Fruit fly (Drosophila melanogaster) whole organism, wandering third instar larva: Measurements from ENCODE around the gene CG17140.
A peak's percentile ranks its signal among the peaks of the same experiment; 100 is the strongest.

Source experiments
- Abd-B ChIP-seq: fragments of >200 bp; optimal IDR thresholded peaks from 2 replicates; lab custom pipeline; 2017; ENCODE audit warnings: missing biosample characterization, missing genetic modification characterization
- CG32264 ChIP-seq: fragments of 200-800 bp; sonication (Bioruptor generic); optimal IDR thresholded peaks from 2 replicates; lab custom pipeline; 2016; ENCODE audit warnings: missing biosample characterization, missing genetic modification characterization
- CG9705 ChIP-seq: fragments of 200-800 bp; sonication (Bioruptor generic); optimal IDR thresholded peaks from 2 replicates; lab custom pipeline; 2018; ENCODE audit warnings: missing biosample characterization, mild to moderate bottlenecking, missing genetic modification characterization
- CrebA ChIP-seq: fragments of 200-800 bp; sonication (Bioruptor generic); optimal IDR thresholded peaks from 2 replicates; lab custom pipeline; 2016; ENCODE audit warnings: missing biosample characterization, mild to moderate bottlenecking, missing genetic modification characterization, borderline replicate concordance
- Dfd ChIP-seq: fragments of >200 bp; optimal IDR thresholded peaks from 2 replicates; lab custom pipeline; 2017; ENCODE audit warnings: missing biosample characterization, missing genetic modification characterization
- Dif ChIP-seq: fragments of 200-275, 200-300 bp; sonication (Bioruptor generic); optimal IDR thresholded peaks from 2 replicates; lab custom pipeline; 2018; ENCODE audit warnings: missing biosample characterization, missing genetic modification characterization; ENCODE audit not compliant: partially characterized antibody
- GATAd ChIP-seq: sonication (Bioruptor generic); optimal IDR thresholded peaks from 2 replicates; lab custom pipeline; 2016; ENCODE audit warnings: missing biosample characterization, missing genetic modification characterization
- HLH106 ChIP-seq: fragments of 200-800 bp; optimal IDR thresholded peaks from 3 replicates; lab custom pipeline; 2019; ENCODE audit warnings: missing biosample characterization, mild to moderate bottlenecking, missing genetic modification characterization, moderate library complexity
- Hnf4 ChIP-seq: fragments of 200-800 bp; sonication (Bioruptor generic); optimal IDR thresholded peaks from 2 replicates; lab custom pipeline; 2016; ENCODE audit warnings: missing biosample characterization, mild to moderate bottlenecking, missing genetic modification characterization
- Hr83 ChIP-seq: fragments of 200-300 bp; sonication (Bioruptor generic); optimal IDR thresholded peaks from 2 replicates; lab custom pipeline; 2016; ENCODE audit warnings: missing biosample characterization, mild to moderate bottlenecking, missing genetic modification characterization, moderate library complexity; ENCODE audit not compliant: poor library complexity, severe bottlenecking
- Jra ChIP-seq: sonication (Bioruptor generic); optimal IDR thresholded peaks from 2 replicates; lab custom pipeline; 2016; ENCODE audit warnings: missing biosample characterization, missing genetic modification characterization
- Mio ChIP-seq: sonication (Bioruptor generic); optimal IDR thresholded peaks from 2 replicates; lab custom pipeline; 2016; ENCODE audit warnings: missing biosample characterization, missing genetic modification characterization
- Myc ChIP-seq: fragments of >200 bp; optimal IDR thresholded peaks from 2 replicates; lab custom pipeline; 2017
- OdsH ChIP-seq: fragments of 200-800 bp; sonication (Bioruptor generic); optimal IDR thresholded peaks from 2 replicates; lab custom pipeline; 2016; ENCODE audit warnings: missing biosample characterization, mild to moderate bottlenecking, missing genetic modification characterization
- Rel ChIP-seq, 2 experiments: fragments of 200-800 bp; sonication (Bioruptor generic) in 1 of 2; optimal IDR thresholded peaks; 2 replicates in 1 of 2; 3 replicates in 1 of 2; lab custom pipeline; 2016 to 2019; ENCODE audit warnings: mild to moderate bottlenecking in 2 of 2, missing biosample characterization in 2 of 2, missing genetic modification characterization in 2 of 2, moderate library complexity in 1 of 2
- br ChIP-seq: fragments of 200-800 bp; sonication (Bioruptor generic); optimal IDR thresholded peaks from 2 replicates; lab custom pipeline; 2016; ENCODE audit warnings: missing biosample characterization, missing genetic modification characterization
- brk ChIP-seq: fragments of 200-800 bp; sonication (Bioruptor generic); optimal IDR thresholded peaks from 2 replicates; lab custom pipeline; 2016; ENCODE audit warnings: missing biosample characterization, mild to moderate bottlenecking, missing genetic modification characterization
- dl ChIP-seq, 2 experiments: fragments of 175-275, 200-275 bp in 1 of 2; fragments of 200-275 bp in 1 of 2; sonication (Bioruptor generic); optimal IDR thresholded peaks; lab custom pipeline; 2018; ENCODE audit warnings: mild to moderate bottlenecking in 2 of 2, missing biosample characterization in 2 of 2, missing genetic modification characterization in 2 of 2, moderate library complexity in 2 of 2; ENCODE audit not compliant: partially characterized antibody in 2 of 2, insufficient read depth in 1 of 2
- dmrt93B ChIP-seq: fragments of 200-800 bp; sonication (Bioruptor generic); optimal IDR thresholded peaks from 2 replicates; lab custom pipeline; 2018; ENCODE audit warnings: missing biosample characterization, mild to moderate bottlenecking, missing genetic modification characterization
- ey ChIP-seq: fragments of 200-800 bp; sonication (Bioruptor generic); optimal IDR thresholded peaks from 2 replicates; lab custom pipeline; 2016; ENCODE audit warnings: missing biosample characterization, missing genetic modification characterization
- foxo ChIP-seq, 2 experiments: fragments of 200-800 bp; sonication (Bioruptor generic); optimal IDR thresholded peaks; 2 replicates in 1 of 2; 3 replicates in 1 of 2; lab custom pipeline; 2016 to 2017; ENCODE audit warnings: missing biosample characterization in 2 of 2, missing genetic modification characterization in 2 of 2
- fru ChIP-seq: fragments of 200-800 bp; sonication (Bioruptor generic); optimal IDR thresholded peaks from 3 replicates; lab custom pipeline; 2016; ENCODE audit warnings: missing biosample characterization, mild to moderate bottlenecking, missing genetic modification characterization
- h ChIP-seq: fragments of 200-800 bp; sonication (Bioruptor generic); optimal IDR thresholded peaks from 3 replicates; lab custom pipeline; 2016; ENCODE audit warnings: missing biosample characterization, mild to moderate bottlenecking, missing genetic modification characterization
- jim ChIP-seq: fragments of 175-275, 200-325 bp; sonication (Bioruptor generic); optimal IDR thresholded peaks from 2 replicates; lab custom pipeline; 2016; ENCODE audit warnings: missing biosample characterization, mild to moderate bottlenecking, missing genetic modification characterization
- psq ChIP-seq: fragments of 200-800 bp; sonication (Bioruptor generic); optimal IDR thresholded peaks from 3 replicates; lab custom pipeline; 2017; ENCODE audit warnings: missing biosample characterization, mild to moderate bottlenecking, missing genetic modification characterization, moderate library complexity
- rgr ChIP-seq: fragments of 200-800 bp; sonication (Bioruptor generic); optimal IDR thresholded peaks from 3 replicates; lab custom pipeline; 2016; ENCODE audit warnings: missing biosample characterization, mild to moderate bottlenecking, missing genetic modification characterization
- sage ChIP-seq: fragments of 200-800 bp; sonication (Bioruptor generic); optimal IDR thresholded peaks from 2 replicates; lab custom pipeline; 2016; ENCODE audit warnings: missing biosample characterization, mild to moderate bottlenecking, missing genetic modification characterization
- sv ChIP-seq: fragments of 200-800 bp; sonication (Bioruptor generic); optimal IDR thresholded peaks from 3 replicates; lab custom pipeline; 2016; ENCODE audit warnings: missing biosample characterization, missing genetic modification characterization
- tai ChIP-seq: sonication (Bioruptor generic); optimal IDR thresholded peaks from 2 replicates; lab custom pipeline; 2016; ENCODE audit warnings: missing biosample characterization, missing genetic modification characterization
- usp ChIP-seq: fragments of >200 bp; optimal IDR thresholded peaks from 2 replicates; lab custom pipeline; 2017; ENCODE audit warnings: missing biosample characterization, missing genetic modification characterization
- woc ChIP-seq: sonication (Bioruptor generic); optimal IDR thresholded peaks from 2 replicates; lab custom pipeline; 2016; ENCODE audit warnings: missing biosample characterization, mild to moderate bottlenecking, missing genetic modification characterization

CG17140 gene

dm6 chr2L:10849511-10850191 is 4.2 kb upstream of the CG17140 start, which contains the start of gene SmydA-3:
SmydA-3 (plus strand) TSS chr2L:10850141.
- TF ChIP-seq sv (GFP tag; lab: Kevin White, UChicago) (no peak), h (GFP tag; lab: Kevin White, UChicago) (peak; percentile 18), sage (GFP tag; lab: Kevin White, UChicago) (no peak), CG9705 (GFP tag; lab: Kevin White, UChicago) (no peak), foxo (GFP tag; optimal IDR thresholded peaks at IDR 0.05; lab: Kevin White, UChicago) (peak in 1 of 2 experiments; percentile 37), dl (GFP tag; optimal IDR thresholded peaks at IDR 0.05; lab: Kevin White, UChicago; ENCODE audit: insufficient read depth in 1 of 2, partially characterized antibody in 2 of 2) (no peak), Dif (no peak), OdsH (GFP tag; lab: Kevin White, UChicago) (peak; percentile 3), Myc (lab: Kevin White, UChicago) (no peak), CrebA (GFP tag; lab: Kevin White, UChicago) (no peak), tai (GFP tag; lab: Kevin White, UChicago) (no peak), HLH106 (tag; lab: Kevin White, UChicago) (no peak), Abd-B (GFP tag; lab: Kevin White, UChicago) (no peak), Hr83 (GFP tag; lab: Kevin White, UChicago) (no peak), CG32264 (no peak), rgr (GFP tag; lab: Kevin White, UChicago) (peak; percentile 9), usp (GFP tag; lab: Kevin White, UChicago) (no peak)

DNA sequence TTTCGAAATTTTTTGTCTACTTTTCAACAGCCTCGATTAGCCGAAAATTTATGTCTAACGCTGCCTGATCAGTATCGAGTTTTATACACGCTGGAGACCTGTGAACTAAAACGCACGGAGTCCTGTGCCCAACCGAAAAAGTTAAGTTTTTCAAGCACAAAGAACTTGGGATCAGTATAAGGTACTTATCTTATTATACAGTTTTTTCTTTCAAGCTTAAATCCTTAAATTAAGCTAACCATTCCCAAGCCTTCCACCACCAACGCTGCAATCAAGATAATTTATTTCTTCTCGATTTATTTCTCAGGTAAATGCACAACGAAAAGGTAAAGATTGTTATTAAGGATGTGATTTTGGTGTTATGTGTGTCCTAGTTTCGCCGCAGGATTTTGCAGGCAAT is 1.5 kb upstream of the CG17140 start, which contains the start of gene Porin2:
Porin2 (minus strand) TSS at position 101 of the 400 bp plus-strand sequence.
- TF ChIP-seq GATAd (no peak), usp (GFP tag; lab: Kevin White, UChicago) (no peak), rgr (GFP tag; lab: Kevin White, UChicago) (no peak), Myc (lab: Kevin White, UChicago) (no peak), Hr83 (GFP tag; lab: Kevin White, UChicago) (no peak), OdsH (GFP tag; lab: Kevin White, UChicago) (no peak), ey (no peak), Rel (GFP tag; optimal IDR thresholded peaks at IDR 0.05; lab: Kevin White, UChicago) (no peak), Rel (tag; optimal IDR thresholded peaks at IDR 0.05; lab: Kevin White, UChicago) (no peak), br (GFP tag; lab: Kevin White, UChicago) (no peak), Jra (no peak), dmrt93B (GFP tag; lab: Kevin White, UChicago) (no peak), brk (GFP tag; lab: Kevin White, UChicago) (no peak), CrebA (GFP tag; lab: Kevin White, UChicago) (no peak), Dif (no peak), tai (GFP tag; lab: Kevin White, UChicago) (no peak), sv (GFP tag; lab: Kevin White, UChicago) (no peak), Dfd (GFP tag; lab: Kevin White, UChicago) (no peak), Hnf4 (GFP tag; lab: Kevin White, UChicago) (no peak), jim (GFP tag; lab: Kevin White, UChicago) (no peak)

DNA sequence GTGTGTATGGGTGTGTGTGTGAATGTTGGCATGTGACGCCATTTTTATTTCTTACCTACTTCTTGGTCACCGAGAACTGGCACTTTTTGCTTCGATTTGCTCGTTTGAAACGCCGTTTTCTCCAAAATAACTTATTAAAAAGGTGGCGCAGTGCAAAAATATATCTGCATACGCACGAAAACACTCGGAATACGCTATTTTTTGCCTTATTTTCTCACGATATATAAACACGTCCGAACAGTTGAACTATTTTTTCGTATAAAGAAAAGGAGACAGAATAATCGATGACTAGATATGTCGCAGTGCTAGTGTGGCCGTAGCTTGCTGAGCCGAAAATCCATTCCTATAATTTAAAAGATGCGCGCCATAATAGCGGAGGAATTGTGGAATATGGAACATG is 3.1 kb downstream of the CG17140 start, which contains the start of gene CG6700:
CG6700 (minus strand) TSS at position 272 of the 400 bp plus-strand sequence.
- TF ChIP-seq ey, result no peak
- no peak for TF ChIP-seq CrebA (GFP tag; lab: Kevin White, UChicago)
- peak; percentile 43 for TF ChIP-seq psq (GFP tag; lab: Kevin White, UChicago)
- TF ChIP-seq OdsH (GFP tag; lab: Kevin White, UChicago), result peak; percentile 22
- TF ChIP-seq Mio (GFP tag; lab: Kevin White, UChicago), result no peak

DNA sequence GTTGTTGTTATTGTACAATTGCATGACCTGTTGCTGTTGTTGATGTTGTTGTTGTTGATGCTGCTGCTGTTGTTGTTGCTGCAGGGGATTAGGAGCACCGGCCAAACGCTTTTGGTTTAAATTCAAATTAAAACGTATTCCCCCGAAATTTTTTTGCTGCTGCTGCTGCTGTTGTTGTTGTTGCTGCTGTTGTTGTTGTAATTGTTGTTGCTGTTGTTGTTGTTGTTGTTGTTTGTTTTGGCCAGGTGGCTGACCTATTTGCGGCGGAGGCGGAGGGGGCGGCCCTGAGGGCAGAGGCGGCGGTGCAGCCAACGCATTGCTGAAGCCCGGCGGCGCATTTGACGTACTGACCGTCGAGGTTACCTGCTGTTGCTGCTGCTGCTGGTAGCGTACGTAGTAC is 3.8 kb downstream of the CG17140 start:
- TF ChIP-seq fru (GFP tag; lab: Kevin White, UChicago) (no peak), woc (GFP tag; lab: Kevin White, UChicago) (no peak)
